Fruit fly (Drosophila melanogaster): ENCODE data around the gene Non2.

Gene Non2

DNA sequence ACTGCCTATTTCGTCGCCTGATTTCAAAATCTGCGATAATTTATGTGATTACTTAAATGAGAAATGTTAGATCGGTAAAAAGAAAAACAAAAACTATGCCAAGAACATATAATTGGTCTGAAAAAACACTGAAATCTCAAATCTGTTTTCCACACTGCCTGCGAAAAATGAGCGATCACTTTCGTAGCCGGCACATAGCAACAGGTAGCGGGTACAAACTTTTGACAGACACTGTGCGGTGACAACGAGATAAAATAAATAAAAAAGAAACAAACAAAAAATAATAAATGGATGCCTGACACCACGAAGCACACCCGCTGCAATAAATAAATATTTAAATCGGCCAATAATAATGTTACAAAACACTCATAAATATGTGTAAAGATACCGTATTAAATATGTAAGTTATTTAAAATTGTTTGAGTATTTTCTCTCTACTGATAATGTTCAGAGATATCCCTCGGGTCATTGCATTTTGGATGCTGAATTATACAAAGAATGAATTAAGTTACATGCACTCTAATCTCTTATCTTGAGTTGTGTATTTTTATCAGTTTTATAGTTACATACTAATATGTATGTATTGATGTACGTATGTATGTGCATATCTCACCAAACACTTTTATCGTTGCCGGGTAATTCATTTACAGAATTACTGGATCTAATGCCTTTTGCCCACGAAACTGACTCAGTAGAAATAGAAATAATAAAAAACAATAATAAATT, 1.6 kb upstream of the Non2 start (continued):
- TF ChIP-seq Hr78 (GFP tag; optimal IDR thresholded peaks at IDR 0.05) (no peak), Sox100B (GFP tag; optimal IDR thresholded peaks at IDR 0.05) (no peak), CG12104 (GFP tag; optimal IDR thresholded peaks at IDR 0.05) (no peak), CG12769 (tag; optimal IDR thresholded peaks at IDR 0.05) (no peak), ci (GFP tag; IDR thresholded peaks at IDR 0.05) (peak; percentile 23; the same call in 1 of the 3 replicates), CG14965 (GFP tag; optimal IDR thresholded peaks at IDR 0.05; ENCODE audit: borderline replicate concordance) (no peak), CG11695 (GFP tag; IDR thresholded peaks at IDR 0.05) (no peak), Bteb2 (GFP tag; optimal IDR thresholded peaks at IDR 0.05) (no peak), Oaz (GFP tag; IDR thresholded peaks at IDR 0.05) (no peak), CG8290 (GFP tag; optimal IDR thresholded peaks at IDR 0.05) (no peak), CG8290 (tag; optimal IDR thresholded peaks at IDR 0.05) (no peak), CG7839 (tag; optimal IDR thresholded peaks at IDR 0.05) (peak; percentile 24), pros (GFP tag; optimal IDR thresholded peaks at IDR 0.05) (no peak), unc-4 (GFP tag; IDR thresholded peaks at IDR 0.05; ENCODE audit: partially characterized antibody) (no peak), btn (GFP tag; optimal IDR thresholded peaks at IDR 0.05) (no peak), crol (GFP tag; IDR thresholded peaks at IDR 0.05) (no peak), Optix (GFP tag; IDR thresholded peaks at IDR 0.05) (no peak), CG2129 (GFP tag; IDR thresholded peaks at IDR 0.05; ENCODE audit: partially characterized antibody) (no peak), sc (optimal IDR thresholded peaks at IDR 0.05) (no peak), sc (GFP tag; optimal IDR thresholded peaks at IDR 0.05) (no peak), Dref (GFP tag; IDR thresholded peaks at IDR 0.05) (no peak), ATbp (GFP tag; optimal IDR thresholded peaks at IDR 0.05) (peak; percentile 4), phol (tag; optimal IDR thresholded peaks at IDR 0.05) (no peak), mam (GFP tag; optimal IDR thresholded peaks at IDR 0.05) (no peak), CG16863 (GFP tag; optimal IDR thresholded peaks at IDR 0.05) (no peak), CG9876 (GFP tag; optimal IDR thresholded peaks at IDR 0.05) (no peak), Dp (GFP tag; optimal IDR thresholded peaks at IDR 0.05) (no peak), CG4424 (GFP tag; optimal IDR thresholded peaks at IDR 0.05) (no peak), Dll (GFP tag; IDR thresholded peaks at IDR 0.05; ENCODE audit: partially characterized antibody) (no peak), dan (GFP tag; IDR thresholded peaks at IDR 0.05) (no peak), CG9609 (GFP tag; optimal IDR thresholded peaks at IDR 0.05) (no peak), CG5245 (GFP tag; optimal IDR thresholded peaks at IDR 0.05) (peak; percentile 10), rib (GFP tag; IDR thresholded peaks at IDR 0.05) (no peak), emc (GFP tag; optimal IDR thresholded peaks at IDR 0.05) (no peak), Sry-β (GFP tag; optimal IDR thresholded peaks at IDR 0.05) (no peak), CG4707 (GFP tag; optimal IDR thresholded peaks at IDR 0.05) (no peak), CG7357 (GFP tag; IDR thresholded peaks at IDR 0.05) (no peak), CG42726 (GFP tag; IDR thresholded peaks at IDR 0.05; ENCODE audit: partially characterized antibody) (no peak), ac (GFP tag; optimal IDR thresholded peaks at IDR 0.05) (no peak), abd-A (tag; optimal IDR thresholded peaks at IDR 0.05) (no peak), CG16813 (GFP tag; IDR thresholded peaks at IDR 0.05; ENCODE audit: partially characterized antibody) (no peak), bigmax (GFP tag; optimal IDR thresholded peaks at IDR 0.05) (no peak), NC2β (GFP tag; optimal IDR thresholded peaks at IDR 0.05) (no peak), CG9215 (GFP tag; IDR thresholded peaks at IDR 0.05) (no peak), CG6765 (GFP tag; optimal IDR thresholded peaks at IDR 0.05) (no peak), tgo (GFP tag; IDR thresholded peaks at IDR 0.05) (peak; percentile 33; the same call in 2 of the 3 replicates), caup (GFP tag; optimal IDR thresholded peaks at IDR 0.05; ENCODE audit: severe bottlenecking) (no peak), gt (GFP tag; IDR thresholded peaks at IDR 0.05) (no peak), Taf1 (GFP tag; IDR thresholded peaks at IDR 0.05) (no peak), scrt (GFP tag; optimal IDR thresholded peaks at IDR 0.05) (no peak)

All from whole organism, embryonic.